Worm (Caenorhabditis elegans) whole organism, young adult: Measurements from ENCODE around the gene acd-4.

Source experiments
- F10E7.11 ChIP-seq: sonication (generic microtip); optimal IDR thresholded peaks from 2 replicates; lab custom pipeline; 2017; ENCODE audit warnings: mild to moderate bottlenecking, missing genetic modification characterization, moderate library complexity, missing compliant biosample characterization
- F33H1.4 ChIP-seq: fragments of 200-800 bp; sonication (Bioruptor generic); IDR thresholded peaks from 2 replicates; pipeline ENCODE4 v1.3.6; 2022; ENCODE audit warnings: missing genetic modification reagents, missing genetic modification characterization, missing compliant biosample characterization
- F55B11.4 ChIP-seq: sonication (generic microtip); optimal IDR thresholded peaks from 2 replicates; lab custom pipeline; 2016; ENCODE audit warnings: missing compliant biosample characterization, missing genetic modification characterization, borderline replicate concordance; ENCODE audit not compliant: insufficient read depth
- K12H6.12 ChIP-seq: fragments of 200-800 bp; sonication (Bioruptor generic); optimal IDR thresholded peaks from 2 replicates; lab custom pipeline; 2018; ENCODE audit warnings: mild to moderate bottlenecking, missing genetic modification characterization, missing compliant biosample characterization
- T07F8.4 ChIP-seq: sonication (generic microtip); optimal IDR thresholded peaks from 2 replicates; lab custom pipeline; 2016; ENCODE audit warnings: mild to moderate bottlenecking, missing genetic modification characterization, moderate library complexity, missing compliant biosample characterization
- Y53G8AR.9 ChIP-seq: fragments of 200-800 bp; sonication (Bioruptor generic); conservative IDR thresholded peaks from 2 replicates; pipeline ENCODE4 v1.3.6; 2022; ENCODE audit warnings: missing genetic modification reagents, missing genetic modification characterization, missing compliant biosample characterization
- Y56A3A.18 ChIP-seq: fragments of 200-800 bp; sonication (Bioruptor generic); IDR thresholded peaks from 2 replicates; pipeline ENCODE4 v1.3.6; 2022; ENCODE audit warnings: missing genetic modification reagents, missing genetic modification characterization, missing compliant biosample characterization
- Y95B8A.8 ChIP-seq: fragments of 200-800 bp; sonication (Bioruptor generic); IDR thresholded peaks from 2 replicates; pipeline ENCODE4 v1.3.6; 2022; ENCODE audit warnings: missing genetic modification reagents, missing genetic modification characterization, missing compliant biosample characterization
- ZK185.1 ChIP-seq: sonication (generic microtip); optimal IDR thresholded peaks from 2 replicates; lab custom pipeline; 2016; ENCODE audit warnings: mild to moderate bottlenecking, missing genetic modification characterization, missing compliant biosample characterization; ENCODE audit not compliant: poor library complexity, severe bottlenecking
- akir-1 ChIP-seq: fragments of 200-800 bp; sonication (Bioruptor generic); optimal IDR thresholded peaks from 2 replicates; lab custom pipeline; 2018; ENCODE audit warnings: mild to moderate bottlenecking, missing genetic modification characterization, moderate library complexity, missing compliant biosample characterization
- aptf-2 ChIP-seq: fragments of 200-800 bp; sonication (Bioruptor generic); conservative IDR thresholded peaks from 2 replicates; pipeline ENCODE4 v1.3.6; 2022; ENCODE audit warnings: missing genetic modification reagents, missing genetic modification characterization, missing compliant biosample characterization
- ccch-3 ChIP-seq: fragments of 200-800 bp; sonication (Bioruptor generic); optimal IDR thresholded peaks from 2 replicates; lab custom pipeline; 2018; ENCODE audit warnings: mild to moderate bottlenecking, missing genetic modification characterization, missing compliant biosample characterization
- chd-7 ChIP-seq: sonication (generic microtip); optimal IDR thresholded peaks from 2 replicates; lab custom pipeline; 2016; ENCODE audit warnings: mild to moderate bottlenecking, missing genetic modification characterization, moderate library complexity, missing compliant biosample characterization
- dpl-1 ChIP-seq: fragments of 150-350 bp; optimal IDR thresholded peaks from 2 replicates; lab custom pipeline; 2014; ENCODE audit warnings: missing biosample characterization, missing genetic modification reagents, missing genetic modification characterization
- egl-44 ChIP-seq: fragments of 200-800 bp; sonication (Bioruptor generic); IDR thresholded peaks from 2 replicates; pipeline ENCODE4 v1.3.6; 2022; ENCODE audit warnings: missing genetic modification reagents, missing genetic modification characterization, missing compliant biosample characterization
- hlh-26 ChIP-seq: fragments of 200-800 bp; sonication (Bioruptor generic); conservative IDR thresholded peaks from 2 replicates; pipeline ENCODE4 v1.3.6; 2022; ENCODE audit warnings: missing genetic modification reagents, missing genetic modification characterization, missing compliant biosample characterization
- hmg-20 ChIP-seq: fragments of 200-800 bp; sonication (Bioruptor generic); IDR thresholded peaks from 2 replicates; pipeline ENCODE4 v1.3.6; 2022; ENCODE audit warnings: missing genetic modification reagents, missing genetic modification characterization, missing compliant biosample characterization
- hrde-1 ChIP-seq: sonication (generic microtip); optimal IDR thresholded peaks from 2 replicates; lab custom pipeline; 2016; ENCODE audit warnings: missing genetic modification characterization, mild to moderate bottlenecking, missing compliant biosample characterization, moderate library complexity, missing genotype, missing genetic modification reagents, borderline replicate concordance
- hsf-1 ChIP-seq: fragments of 200-800 bp; sonication (Bioruptor generic); IDR thresholded peaks from 2 replicates; pipeline ENCODE4 v1.3.6; 2022; ENCODE audit warnings: missing genetic modification reagents, missing genetic modification characterization, missing compliant biosample characterization
- let-607 ChIP-seq, 2 experiments: fragments of 200-800 bp in 1 of 2; sonication (Bioruptor generic) in 1 of 2; sonication (generic microtip) in 1 of 2; optimal IDR thresholded peaks; 2 replicates each; lab custom pipeline; 2016 to 2018; ENCODE audit warnings: mild to moderate bottlenecking in 2 of 2, missing compliant biosample characterization in 2 of 2, missing genetic modification characterization in 2 of 2, moderate library complexity in 2 of 2, missing genotype in 1 of 2
- lin-26 ChIP-seq: fragments of 200-800 bp; sonication (Bioruptor generic); IDR thresholded peaks from 2 replicates; pipeline ENCODE4 v1.3.6; 2022; ENCODE audit warnings: missing genetic modification reagents, missing genetic modification characterization, missing compliant biosample characterization
- lin-54 ChIP-seq: fragments of 200-800 bp; sonication (Bioruptor generic); optimal IDR thresholded peaks from 2 replicates; lab custom pipeline; 2018; ENCODE audit warnings: mild to moderate bottlenecking, missing genetic modification characterization, missing compliant biosample characterization
- lsy-27 ChIP-seq: sonication (generic microtip); optimal IDR thresholded peaks from 2 replicates; lab custom pipeline; 2017; ENCODE audit warnings: missing genetic modification characterization, mild to moderate bottlenecking, missing compliant biosample characterization, antibody characterized with exemption, missing genotype, borderline replicate concordance; ENCODE audit not compliant: insufficient read depth
- madf-3 ChIP-seq: fragments of 200-800 bp; sonication (Bioruptor generic); IDR thresholded peaks from 2 replicates; pipeline ENCODE4 v1.3.6; 2022; ENCODE audit warnings: missing genetic modification reagents, missing genetic modification characterization, missing compliant biosample characterization
- mes-4 ChIP-seq: sonication (generic microtip); optimal IDR thresholded peaks from 2 replicates; lab custom pipeline; 2016; ENCODE audit warnings: missing genotype, missing genetic modification characterization, missing compliant biosample characterization
- nfya-1 ChIP-seq: sonication (generic microtip); optimal IDR thresholded peaks from 2 replicates; lab custom pipeline; 2017; ENCODE audit warnings: antibody characterized with exemption, missing compliant biosample characterization, missing genetic modification characterization, borderline replicate concordance; ENCODE audit not compliant: insufficient read depth
- nhr-27 ChIP-seq: fragments of 200-800 bp; sonication (Bioruptor generic); optimal IDR thresholded peaks from 2 replicates; lab custom pipeline; 2018; ENCODE audit warnings: mild to moderate bottlenecking, missing genetic modification characterization, moderate library complexity, missing compliant biosample characterization
- nhr-80 ChIP-seq: sonication (generic microtip); optimal IDR thresholded peaks from 2 replicates; lab custom pipeline; 2016; ENCODE audit warnings: missing genetic modification characterization, missing compliant biosample characterization
- pbrm-1 ChIP-seq: fragments of 200-800 bp; sonication (Bioruptor generic); IDR thresholded peaks from 2 replicates; pipeline ENCODE4 v1.3.6; 2022; ENCODE audit warnings: missing genetic modification reagents, missing genetic modification characterization, missing compliant biosample characterization
- rcor-1 ChIP-seq: fragments of 200-800 bp; sonication (Bioruptor generic); IDR thresholded peaks from 2 replicates; pipeline ENCODE4 v1.3.6; 2022; ENCODE audit warnings: missing genetic modification reagents, missing genetic modification characterization, missing compliant biosample characterization
- sea-2 ChIP-seq: fragments of 200-800 bp; sonication (Bioruptor generic); IDR thresholded peaks from 2 replicates; pipeline ENCODE4 v1.3.6; 2022; ENCODE audit warnings: missing genetic modification characterization, missing compliant biosample characterization
- snpc-1.3 ChIP-seq: sonication (generic microtip); optimal IDR thresholded peaks from 2 replicates; lab custom pipeline; 2017; ENCODE audit warnings: missing genetic modification characterization, mild to moderate bottlenecking, missing compliant biosample characterization, antibody characterized with exemption, moderate library complexity, missing genotype, missing genetic modification reagents; ENCODE audit not compliant: insufficient read depth
- sptf-2 ChIP-seq: fragments of 200-800 bp; sonication (Bioruptor generic); optimal IDR thresholded peaks from 2 replicates; lab custom pipeline; 2018; ENCODE audit warnings: mild to moderate bottlenecking, missing genetic modification characterization, missing compliant biosample characterization
- ztf-22 ChIP-seq: fragments of 200-800 bp; sonication (Bioruptor generic); optimal IDR thresholded peaks from 2 replicates; lab custom pipeline; 2018; ENCODE audit warnings: mild to moderate bottlenecking, missing genetic modification characterization, moderate library complexity, missing compliant biosample characterization
- ztf-25 ChIP-seq: fragments of 200-800 bp; sonication (Bioruptor generic); IDR thresholded peaks from 2 replicates; pipeline ENCODE4 v1.3.6; 2022; ENCODE audit warnings: missing genetic modification reagents, missing genetic modification characterization, missing compliant biosample characterization
- ztf-26 ChIP-seq: sonication (generic microtip); optimal IDR thresholded peaks from 2 replicates; lab custom pipeline; 2017; ENCODE audit warnings: missing genetic modification characterization, missing compliant biosample characterization
- ztf-6 ChIP-seq: fragments of 200-800 bp; sonication (Bioruptor generic); IDR thresholded peaks from 2 replicates; pipeline ENCODE4 v1.3.6; 2022; ENCODE audit warnings: missing genetic modification reagents, missing genetic modification characterization, missing compliant biosample characterization

Gene acd-4

DNA sequence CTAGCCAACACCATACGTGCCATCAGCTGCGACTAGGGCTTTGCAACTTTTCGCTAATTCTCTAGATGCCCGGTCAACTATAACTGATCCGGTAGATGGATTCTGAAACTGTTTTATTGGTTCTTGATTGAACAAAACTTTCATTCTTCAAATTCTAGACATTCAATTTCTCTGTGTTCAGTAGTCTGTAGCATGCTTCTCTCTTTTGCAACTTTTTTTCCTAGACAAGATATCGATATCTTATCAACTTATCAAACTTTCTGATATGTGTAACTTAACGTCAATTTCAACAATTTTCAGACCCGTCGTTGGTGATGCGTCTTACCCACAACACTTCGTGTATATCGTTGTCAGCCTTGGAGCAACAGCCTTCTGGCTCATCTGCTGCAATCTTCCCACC lies 27.7 kb downstream of the acd-4 start, which contains the start of gene ZC190.4:
ZC190.4 (plus strand) TSS at position 301 of the 400 bp plus-strand sequence.
- TF ChIP-seq hrde-1 (tag; lab: Kevin White, UChicago) (no peak), sea-2 (GFP tag; lab: Robert Waterston, UW) (no peak), egl-44 (GFP tag; lab: Robert Waterston, UW) (no peak), Y53G8AR.9 (no peak), nfya-1 (no peak), dpl-1 (GFP tag; lab: Kevin White, UChicago) (no peak), pbrm-1 (GFP tag; lab: Robert Waterston, UW) (no peak), lin-26 (GFP tag; lab: Robert Waterston, UW) (no peak), ZK185.1 (tag; lab: Kevin White, UChicago) (no peak), let-607 (tag; optimal IDR thresholded peaks at IDR 0.05; lab: Kevin White, UChicago) (no peak), ztf-22 (no peak), hmg-20 (GFP tag; lab: Robert Waterston, UW) (no peak), mes-4 (tag; lab: Kevin White, UChicago) (no peak), T07F8.4 (tag; lab: Kevin White, UChicago) (no peak), lsy-27 (tag; lab: Kevin White, UChicago) (no peak), ztf-25 (GFP tag; lab: Robert Waterston, UW) (no peak), madf-3 (GFP tag; lab: Robert Waterston, UW) (no peak), hlh-26 (no peak), F33H1.4 (no peak)
- TF ChIP-seq, all 124 proteins: peak for 0

DNA sequence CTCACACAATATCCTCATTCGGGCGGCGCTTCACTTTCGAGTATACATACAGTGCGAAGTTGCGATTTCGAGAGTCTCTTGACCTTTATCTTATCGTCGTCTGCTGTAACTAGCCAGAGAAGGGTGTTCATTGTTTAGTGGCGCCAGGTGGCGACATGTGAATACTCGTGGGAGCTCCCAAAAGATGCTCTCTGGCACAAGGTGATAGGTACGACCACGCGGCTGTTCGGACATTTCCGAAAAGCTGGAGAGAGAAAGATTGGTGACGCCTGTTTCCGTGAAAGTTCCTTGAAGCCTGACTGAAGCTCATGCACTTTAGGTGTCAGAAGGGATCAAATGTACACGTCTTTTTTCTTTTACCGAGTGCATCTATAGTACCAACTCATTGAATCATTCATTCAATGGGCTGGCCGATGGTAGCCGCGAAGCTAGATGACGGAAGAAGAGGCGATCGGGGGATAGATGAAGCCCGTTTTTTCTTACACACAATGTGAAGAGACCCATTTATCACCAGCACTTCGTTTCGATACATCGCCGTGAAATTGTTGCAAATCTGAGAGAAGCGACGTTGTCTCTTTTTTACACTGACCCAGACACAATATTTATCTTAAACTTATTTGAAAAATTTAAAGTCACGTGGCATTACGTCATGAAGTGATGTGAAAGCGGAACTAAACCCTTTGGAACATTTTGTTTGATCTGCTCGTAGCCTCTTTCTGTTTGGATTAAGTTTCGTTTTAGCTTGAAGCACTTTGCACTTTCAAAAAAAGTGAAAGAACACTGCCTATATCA lies 29.4 kb downstream of the acd-4 start:
- TF ChIP-seq nhr-80 (no peak), mes-4 (tag; lab: Kevin White, UChicago) (no peak), sptf-2 (GFP tag; lab: Kevin White, UChicago) (no peak)

DNA sequence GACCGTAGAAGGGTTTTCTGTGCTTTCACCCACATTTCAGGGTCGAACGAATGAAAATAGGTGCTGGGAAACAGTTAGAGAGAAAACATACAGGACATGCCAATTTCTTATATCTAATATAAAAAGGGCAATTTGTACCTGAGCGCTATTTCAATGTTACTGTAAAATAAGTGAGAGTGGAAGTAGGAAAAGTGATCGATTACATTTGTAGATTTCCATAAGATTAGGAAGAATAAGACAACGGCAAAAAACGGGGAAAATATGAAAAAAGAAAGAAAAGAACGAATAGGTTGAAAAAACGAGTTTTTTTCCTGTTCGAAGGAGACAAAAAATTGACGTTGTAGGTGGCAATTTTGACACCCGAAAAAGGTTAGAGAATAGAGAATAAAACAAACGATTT lies 30.2 kb downstream of the acd-4 start:
- TF ChIP-seq akir-1 (GFP tag; lab: Kevin White, UChicago) (no peak), snpc-1.3 (tag; lab: Kevin White, UChicago) (no peak), ccch-3 (GFP tag; lab: Kevin White, UChicago) (no peak), nhr-27 (tag; lab: Kevin White, UChicago) (no peak), aptf-2 (GFP tag; lab: Robert Waterston, UW) (no peak)

DNA sequence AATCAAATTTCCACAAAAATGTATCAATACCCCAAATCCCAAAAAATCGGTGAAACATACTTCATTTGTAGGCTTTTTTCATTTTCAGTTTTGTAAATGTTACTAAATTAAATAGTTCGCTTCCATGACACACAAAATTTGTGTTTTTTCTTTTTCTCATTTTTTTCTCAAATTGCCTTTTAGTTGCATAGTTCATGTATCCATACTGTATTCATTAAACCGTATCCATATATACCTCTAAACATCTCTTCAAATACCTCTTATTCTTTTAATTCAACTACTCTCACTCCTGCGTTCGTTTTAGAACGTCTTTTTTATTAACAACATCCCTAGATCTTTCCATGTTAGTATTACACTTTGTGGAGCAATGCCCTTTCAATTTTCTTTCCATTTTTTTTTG lies 32.7 kb downstream of the acd-4 start:
- no peak for TF ChIP-seq lin-54 (GFP tag; lab: Kevin White, UChicago)
- TF ChIP-seq, all 124 proteins: peak for 0

DNA sequence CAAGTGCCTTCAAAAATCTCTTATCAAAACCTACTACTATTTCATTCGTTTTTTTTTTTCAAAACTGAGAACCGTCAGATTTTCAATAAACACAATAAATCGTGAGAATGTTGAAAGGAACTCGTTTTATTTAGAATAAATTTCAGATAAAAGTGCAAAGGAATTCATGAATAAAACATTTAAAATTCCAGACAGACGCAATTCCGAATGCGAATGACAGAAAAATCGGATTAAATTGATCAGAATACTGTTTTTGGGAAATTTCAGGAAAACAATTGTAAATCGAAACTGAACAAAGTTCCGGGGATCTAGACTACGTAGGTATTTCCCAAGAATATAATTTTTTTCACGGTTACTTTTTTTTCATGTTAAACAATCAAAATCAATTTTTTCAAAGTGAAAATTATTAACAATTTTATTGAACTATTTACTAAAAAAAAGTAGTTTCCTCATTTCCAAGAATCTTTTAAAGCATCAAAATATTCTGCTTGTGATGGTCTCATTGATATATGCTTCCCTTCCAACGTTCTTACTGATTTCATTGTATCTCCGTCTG lies 33.6 kb downstream of the acd-4 start:
- TF ChIP-seq Y56A3A.18, result no peak
- TF ChIP-seq Y95B8A.8 (GFP tag; lab: Robert Waterston, UW), result no peak
- no peak for TF ChIP-seq F55B11.4 (tag; lab: Kevin White, UChicago)
- TF ChIP-seq K12H6.12 (tag; lab: Kevin White, UChicago), result no peak
- TF ChIP-seq ztf-26 (tag; lab: Kevin White, UChicago), result no peak
- no peak for TF ChIP-seq hsf-1 (GFP tag; lab: Robert Waterston, UW)
- no peak for TF ChIP-seq ztf-6 (GFP tag; lab: Robert Waterston, UW)
- TF ChIP-seq rcor-1 (GFP tag; lab: Robert Waterston, UW), result no peak
- no peak for TF ChIP-seq F10E7.11 (tag; lab: Kevin White, UChicago)
- no peak for TF ChIP-seq chd-7 (tag; lab: Kevin White, UChicago)
- TF ChIP-seq let-607 (tag; optimal IDR thresholded peaks at IDR 0.05; lab: Kevin White, UChicago), result no peak
